Worm (Caenorhabditis elegans) whole organism, late embryonic: ENCODE measurements around the gene Y102A5C.40.
"Not testable (repeated sequence)": the region's sequence is repeated elsewhere in the genome, so short reads cannot be mapped to it uniquely, and the experiment has no call there.

Experiments used
- K09A11.1 ChIP-seq: sonication (generic microtip); optimal IDR thresholded peaks from 2 replicates; lab custom pipeline; 2017; ENCODE audit warnings: antibody characterized with exemption, mild to moderate bottlenecking, missing genetic modification characterization, missing compliant biosample characterization; ENCODE audit not compliant: insufficient read depth
- Y22D7AL.16 ChIP-seq: sonication (generic microtip); optimal IDR thresholded peaks from 2 replicates; lab custom pipeline; 2016; ENCODE audit warnings: missing genetic modification characterization, missing compliant biosample characterization
- ahr-1 ChIP-seq: sonication (generic microtip); optimal IDR thresholded peaks from 2 replicates; lab custom pipeline; 2016; ENCODE audit warnings: missing genetic modification characterization, missing compliant biosample characterization
- dmd-4 ChIP-seq: sonication (generic microtip); optimal IDR thresholded peaks from 2 replicates; lab custom pipeline; 2016; ENCODE audit warnings: borderline replicate concordance, missing genetic modification characterization, missing compliant biosample characterization
- eyg-1 ChIP-seq: sonication (generic microtip); optimal IDR thresholded peaks from 2 replicates; lab custom pipeline; 2016; ENCODE audit warnings: missing genotype, missing genetic modification characterization, missing compliant biosample characterization
- lim-6 ChIP-seq: sonication (generic microtip); optimal IDR thresholded peaks from 2 replicates; lab custom pipeline; 2016; ENCODE audit warnings: missing genetic modification characterization, missing compliant biosample characterization
- nhr-11 ChIP-seq: fragments of 150-350 bp; optimal IDR thresholded peaks from 2 replicates; lab custom pipeline; 2014; ENCODE audit warnings: missing biosample characterization, missing genetic modification characterization
- nhr-232 ChIP-seq: sonication (generic microtip); optimal IDR thresholded peaks from 2 replicates; lab custom pipeline; 2016; ENCODE audit warnings: missing genetic modification characterization, missing compliant biosample characterization
- sox-4 ChIP-seq: sonication (generic microtip); optimal IDR thresholded peaks from 2 replicates; lab custom pipeline; 2017; ENCODE audit warnings: mild to moderate bottlenecking, missing genetic modification characterization, inconsistent platforms, missing compliant biosample characterization
- tbx-2 ChIP-seq: sonication (generic microtip); optimal IDR thresholded peaks from 2 replicates; lab custom pipeline; 2016; ENCODE audit warnings: missing genetic modification characterization, missing compliant biosample characterization
- unc-3 ChIP-seq, 2 experiments: fragments of 200-800 bp in 1 of 2; sonication (Bioruptor generic) in 1 of 2; sonication (generic microtip) in 1 of 2; conservative IDR thresholded peaks in 1 of 2; optimal IDR thresholded peaks in 1 of 2; 2 replicates each; pipeline versions ENCODE4 v1.3.6 to Lab custom; 2016 to 2022; ENCODE audit warnings: missing compliant biosample characterization in 2 of 2, missing genetic modification characterization in 2 of 2, missing genetic modification reagents in 1 of 2
- unc-86 ChIP-seq: sonication (generic microtip); optimal IDR thresholded peaks from 2 replicates; lab custom pipeline; 2016; ENCODE audit warnings: missing genetic modification characterization, missing compliant biosample characterization

ce11 chrV:17022100-17022499 is 35.2 kb upstream of the Y102A5C.40 start:
- not testable (repeated sequence) for TF ChIP-seq eyg-1 (tag; lab: Kevin White, UChicago); ahr-1 (tag; lab: Kevin White, UChicago); K09A11.1 (tag; lab: Kevin White, UChicago); Y22D7AL.16 (tag; lab: Kevin White, UChicago); lim-6 (tag; lab: Kevin White, UChicago); unc-86 (tag; lab: Kevin White, UChicago); tbx-2 (tag; lab: Kevin White, UChicago); dmd-4; sox-4; nhr-11; nhr-232 (tag; lab: Kevin White, UChicago); unc-3 (GFP tag; conservative IDR thresholded peaks at IDR 0.05; lab: Robert Waterston, UW); unc-3 (tag; optimal IDR thresholded peaks at IDR 0.05; lab: Kevin White, UChicago)
